Worm (Caenorhabditis elegans): ENCODE data around the gene F56D5.9.

- TF ChIP-seq M03D4.4 (tag; optimal IDR thresholded peaks at IDR 0.05): no peak
- no peak for TF ChIP-seq mep-1 (tag; optimal IDR thresholded peaks at IDR 0.05)
Observed at ce11 chrIV:9422408-9422807, at the start of gene F56D5.9.
